Fruit fly (Drosophila melanogaster) whole organism, embryonic: ENCODE data around the gene CG33124.
A peak's percentile ranks its signal among the peaks of the same experiment; 100 is the strongest.

ENCODE experiments used
- Asciz ChIP-seq: fragments of 200-800 bp; sonication (Bioruptor generic); optimal IDR thresholded peaks from 2 replicates; lab custom pipeline; 2017; ENCODE audit warnings: missing biosample characterization, mild to moderate bottlenecking, missing genetic modification characterization, missing genetic modification reagents
- Atf6 ChIP-seq: fragments of 200-800 bp; sonication (Bioruptor generic); IDR thresholded peaks from 2 replicates; pipeline ENCODE4 v1.3.6; 2022; ENCODE audit warnings: missing biosample characterization, missing genetic modification characterization
- B-H2 ChIP-seq: fragments of 200-800 bp; sonication (Bioruptor generic); optimal IDR thresholded peaks from 2 replicates; lab custom pipeline; 2018; ENCODE audit warnings: missing biosample characterization, mild to moderate bottlenecking, missing genetic modification characterization
- CG13424 ChIP-seq: fragments of 200-800 bp; sonication (Bioruptor generic); optimal IDR thresholded peaks from 2 replicates; lab custom pipeline; 2019; ENCODE audit warnings: missing biosample characterization, mild to moderate bottlenecking, missing genetic modification characterization, moderate library complexity
- CG13775 ChIP-seq: fragments of 200-800 bp; sonication (Bioruptor generic); optimal IDR thresholded peaks from 3 replicates; lab custom pipeline; 2017; ENCODE audit warnings: missing biosample characterization, mild to moderate bottlenecking, missing genetic modification characterization
- CG14050 ChIP-seq: fragments of 200-800 bp; sonication (Bioruptor generic); IDR thresholded peaks from 3 replicates; pipeline ENCODE4 v1.3.6; 2022; ENCODE audit warnings: missing biosample characterization, missing genetic modification characterization
- CG14667 ChIP-seq: fragments of 200-800 bp; sonication (Bioruptor generic); IDR thresholded peaks from 2 replicates; pipeline ENCODE4 v1.3.6; 2022; ENCODE audit warnings: missing biosample characterization, missing genetic modification characterization
- CG14710 ChIP-seq: fragments of 200-800 bp; sonication (Bioruptor generic); optimal IDR thresholded peaks from 3 replicates; lab custom pipeline; 2019; ENCODE audit warnings: missing biosample characterization, mild to moderate bottlenecking, missing genetic modification characterization, moderate library complexity
- CG15011 ChIP-seq: fragments of 200-800 bp; sonication (Bioruptor generic); optimal IDR thresholded peaks from 3 replicates; lab custom pipeline; 2018; ENCODE audit warnings: missing biosample characterization, mild to moderate bottlenecking, missing genetic modification characterization
- CG1603 ChIP-seq: fragments of 200-800 bp; sonication (Bioruptor generic); optimal IDR thresholded peaks from 2 replicates; lab custom pipeline; 2019; ENCODE audit warnings: missing biosample characterization, mild to moderate bottlenecking, missing genetic modification characterization, moderate library complexity
- CG17568 ChIP-seq: fragments of 200-800 bp; sonication (Bioruptor generic); optimal IDR thresholded peaks from 2 replicates; lab custom pipeline; 2018; ENCODE audit warnings: missing biosample characterization, mild to moderate bottlenecking, missing genetic modification characterization, moderate library complexity
- CG17612 ChIP-seq: fragments of 200-800 bp; sonication (Bioruptor generic); IDR thresholded peaks from 2 replicates; pipeline ENCODE4 v1.3.6; 2022; ENCODE audit warnings: missing biosample characterization, missing genetic modification characterization
- CG17912 ChIP-seq: fragments of 200-800 bp; sonication (Bioruptor generic); optimal IDR thresholded peaks from 2 replicates; lab custom pipeline; 2018; ENCODE audit warnings: missing biosample characterization, mild to moderate bottlenecking, missing genetic modification characterization
- CG1832 ChIP-seq: fragments of 200-800 bp; sonication (Bioruptor generic); optimal IDR thresholded peaks from 2 replicates; lab custom pipeline; 2017; ENCODE audit warnings: missing biosample characterization, mild to moderate bottlenecking, missing genetic modification characterization, inconsistent platforms
- CG18476 ChIP-seq: fragments of 200-800 bp; sonication (Bioruptor generic); optimal IDR thresholded peaks from 2 replicates; lab custom pipeline; 2016; ENCODE audit warnings: missing biosample characterization, mild to moderate bottlenecking, missing genetic modification characterization
- CG2129 ChIP-seq: fragments of 200-800 bp; sonication (Bioruptor generic); IDR thresholded peaks from 2 replicates; pipeline ENCODE4 v1.3.6; 2022; ENCODE audit warnings: missing biosample characterization, missing genetic modification characterization; ENCODE audit not compliant: partially characterized antibody
- CG3281 ChIP-seq: fragments of 200-800 bp; sonication (Bioruptor generic); optimal IDR thresholded peaks from 3 replicates; lab custom pipeline; 2017; ENCODE audit warnings: missing biosample characterization, mild to moderate bottlenecking, missing genetic modification characterization
- CG3847 ChIP-seq: fragments of 200-800 bp; sonication (Bioruptor generic); IDR thresholded peaks from 2 replicates; pipeline ENCODE4 v1.3.6; 2022; ENCODE audit warnings: missing biosample characterization, missing genetic modification characterization
- CG4820 ChIP-seq: fragments of 200-800 bp; sonication (Bioruptor generic); optimal IDR thresholded peaks from 3 replicates; lab custom pipeline; 2016; ENCODE audit warnings: missing biosample characterization, missing genetic modification characterization
- CG5953 ChIP-seq: fragments of 200-800 bp; sonication (Bioruptor generic); IDR thresholded peaks from 2 replicates; pipeline ENCODE4 v1.3.6; 2022; ENCODE audit warnings: missing biosample characterization, missing genetic modification characterization
- CG7963 ChIP-seq: fragments of 200-800 bp; sonication (Bioruptor generic); IDR thresholded peaks from 3 replicates; pipeline ENCODE4 v1.3.6; 2022; ENCODE audit warnings: missing biosample characterization, missing genetic modification characterization; ENCODE audit not compliant: partially characterized antibody
- CG7987 ChIP-seq: fragments of 200-800 bp; sonication (Bioruptor generic); optimal IDR thresholded peaks from 2 replicates; lab custom pipeline; 2018; ENCODE audit warnings: missing biosample characterization, mild to moderate bottlenecking, missing genetic modification characterization, moderate library complexity
- CG8281 ChIP-seq: fragments of 200-800 bp; sonication (Bioruptor generic); optimal IDR thresholded peaks from 2 replicates; lab custom pipeline; 2018; ENCODE audit warnings: missing biosample characterization, mild to moderate bottlenecking, missing genetic modification characterization, moderate library complexity
- CkIIα-i1 ChIP-seq: fragments of 200-800 bp; sonication (Bioruptor generic); IDR thresholded peaks from 2 replicates; pipeline ENCODE4 v1.3.6; 2022; ENCODE audit warnings: missing biosample characterization, missing genetic modification characterization
- Dad ChIP-seq: fragments of 200-800 bp; sonication (Bioruptor generic); optimal IDR thresholded peaks from 3 replicates; lab custom pipeline; 2016; ENCODE audit warnings: missing biosample characterization, missing genetic modification characterization
- Dp ChIP-seq: fragments of 200-800 bp; sonication (Bioruptor generic); optimal IDR thresholded peaks from 2 replicates; lab custom pipeline; 2018; ENCODE audit warnings: missing biosample characterization, mild to moderate bottlenecking, missing genetic modification characterization, moderate library complexity
- ERR ChIP-seq: fragments of 200-800 bp; sonication (Bioruptor generic); optimal IDR thresholded peaks from 2 replicates; lab custom pipeline; 2016; ENCODE audit warnings: missing biosample characterization, missing genetic modification characterization
- Fer2 ChIP-seq: fragments of 200-800 bp; sonication (Bioruptor generic); optimal IDR thresholded peaks from 2 replicates; lab custom pipeline; 2018; ENCODE audit warnings: missing biosample characterization, mild to moderate bottlenecking, missing genetic modification characterization, moderate library complexity
- Fer3 ChIP-seq: fragments of 200-800 bp; sonication (Bioruptor generic); optimal IDR thresholded peaks from 2 replicates; lab custom pipeline; 2018; ENCODE audit warnings: missing biosample characterization, mild to moderate bottlenecking, missing genetic modification characterization, moderate library complexity
- GATAe ChIP-seq: fragments of 200-800 bp; sonication (Bioruptor generic); conservative IDR thresholded peaks from 2 replicates; pipeline ENCODE4 v1.3.6; 2022; ENCODE audit warnings: missing biosample characterization, missing genetic modification characterization
- Gug ChIP-seq: fragments of 200-800 bp; sonication (Bioruptor generic); IDR thresholded peaks from 4 replicates; pipeline ENCODE4 v1.3.6; 2022; ENCODE audit warnings: missing biosample characterization, missing genetic modification characterization
- HHEX ChIP-seq: fragments of 200-800 bp; sonication (Bioruptor generic); optimal IDR thresholded peaks from 3 replicates; lab custom pipeline; 2017; ENCODE audit warnings: missing biosample characterization, mild to moderate bottlenecking, missing genetic modification characterization, missing genetic modification reagents
- HLHmδ ChIP-seq: fragments of 200-800 bp; sonication (Bioruptor generic); optimal IDR thresholded peaks from 2 replicates; lab custom pipeline; 2018; ENCODE audit warnings: missing biosample characterization, mild to moderate bottlenecking, missing genetic modification characterization, moderate library complexity
- PHDP ChIP-seq: fragments of 200-800 bp; sonication (Bioruptor generic); optimal IDR thresholded peaks from 3 replicates; lab custom pipeline; 2018; ENCODE audit warnings: missing biosample characterization, mild to moderate bottlenecking, missing genetic modification characterization, moderate library complexity
- Side ChIP-seq: fragments of 200-800 bp; sonication (Bioruptor generic); optimal IDR thresholded peaks from 2 replicates; lab custom pipeline; 2016; ENCODE audit warnings: missing biosample characterization, missing genetic modification characterization
- YL-1 ChIP-seq: fragments of 200-800 bp; sonication (Bioruptor generic); optimal IDR thresholded peaks from 3 replicates; lab custom pipeline; 2017; ENCODE audit warnings: missing biosample characterization, mild to moderate bottlenecking, missing genetic modification characterization
- dm ChIP-seq: fragments of 200-800 bp; sonication (Bioruptor generic); optimal IDR thresholded peaks from 3 replicates; lab custom pipeline; 2016; ENCODE audit warnings: missing biosample characterization, missing genetic modification characterization
- eyg ChIP-seq: fragments of 200-800 bp; sonication (Bioruptor generic); optimal IDR thresholded peaks from 3 replicates; lab custom pipeline; 2016; ENCODE audit warnings: missing biosample characterization, missing genetic modification characterization
- fru ChIP-seq: fragments of >200 bp; optimal IDR thresholded peaks from 2 replicates; lab custom pipeline; 2017
- grn ChIP-seq: fragments of 200-800 bp; sonication (Bioruptor generic); optimal IDR thresholded peaks from 3 replicates; lab custom pipeline; 2017; ENCODE audit warnings: missing biosample characterization, missing genetic modification characterization
- inv ChIP-seq: fragments of 200-800 bp; sonication (Bioruptor generic); IDR thresholded peaks from 2 replicates; pipeline ENCODE4 v1.3.6; 2022; ENCODE audit warnings: missing biosample characterization, missing genetic modification characterization; ENCODE audit not compliant: partially characterized antibody
- lola ChIP-seq, 3 experiments: fragments of >200 bp in 2 of 3; fragments of 200-800 bp in 1 of 3; sonication (Bioruptor generic) in 1 of 3; optimal IDR thresholded peaks; 2 replicates each; lab custom pipeline; 2017 to 2019; ENCODE audit warnings: missing biosample characterization in 3 of 3, missing genetic modification characterization in 3 of 3, mild to moderate bottlenecking in 1 of 3, moderate library complexity in 1 of 3
- nau ChIP-seq: fragments of 200-800 bp; sonication (Bioruptor generic); optimal IDR thresholded peaks from 3 replicates; lab custom pipeline; 2017; ENCODE audit warnings: missing biosample characterization, mild to moderate bottlenecking, missing genetic modification characterization, missing genetic modification reagents
- onecut ChIP-seq: fragments of 200-800 bp; sonication (Bioruptor generic); IDR thresholded peaks from 2 replicates; pipeline ENCODE4 v1.3.6; 2022; ENCODE audit warnings: missing biosample characterization, missing genetic modification characterization
- prd ChIP-seq, 3 experiments: fragments of >200 bp in 2 of 3; fragments of 200-800 bp in 1 of 3; sonication (Bioruptor generic) in 1 of 3; optimal IDR thresholded peaks in 2 of 3; IDR thresholded peaks in 1 of 3; 2 replicates in 2 of 3; 3 replicates in 1 of 3; pipeline versions ENCODE4 v1.3.6 to Lab custom; 2017 to 2022; ENCODE audit warnings: missing biosample characterization in 1 of 3, missing genetic modification characterization in 1 of 3
- repo ChIP-seq: fragments of 200-800 bp; sonication (Bioruptor generic); optimal IDR thresholded peaks from 2 replicates; lab custom pipeline; 2016; ENCODE audit warnings: missing biosample characterization, missing genetic modification characterization
- sens-2 ChIP-seq: fragments of 200-800 bp; sonication (Bioruptor generic); IDR thresholded peaks from 2 replicates; pipeline ENCODE4 v1.3.6; 2022; ENCODE audit warnings: missing biosample characterization, missing genetic modification characterization
- sob ChIP-seq: fragments of 200-800 bp; sonication (Bioruptor generic); IDR thresholded peaks from 2 replicates; pipeline ENCODE4 v1.3.6; 2022; ENCODE audit warnings: missing biosample characterization, missing genetic modification characterization
- wek ChIP-seq: fragments of 200-800 bp; sonication (Bioruptor generic); optimal IDR thresholded peaks from 3 replicates; lab custom pipeline; 2018; ENCODE audit warnings: missing biosample characterization, mild to moderate bottlenecking, missing genetic modification characterization, moderate library complexity
- zen2 ChIP-seq: fragments of 200-800 bp; sonication (Bioruptor generic); IDR thresholded peaks from 3 replicates; pipeline ENCODE4 v1.3.6; 2022; ENCODE audit warnings: missing biosample characterization, missing genetic modification characterization; ENCODE audit not compliant: partially characterized antibody

Gene CG33124

DNA sequence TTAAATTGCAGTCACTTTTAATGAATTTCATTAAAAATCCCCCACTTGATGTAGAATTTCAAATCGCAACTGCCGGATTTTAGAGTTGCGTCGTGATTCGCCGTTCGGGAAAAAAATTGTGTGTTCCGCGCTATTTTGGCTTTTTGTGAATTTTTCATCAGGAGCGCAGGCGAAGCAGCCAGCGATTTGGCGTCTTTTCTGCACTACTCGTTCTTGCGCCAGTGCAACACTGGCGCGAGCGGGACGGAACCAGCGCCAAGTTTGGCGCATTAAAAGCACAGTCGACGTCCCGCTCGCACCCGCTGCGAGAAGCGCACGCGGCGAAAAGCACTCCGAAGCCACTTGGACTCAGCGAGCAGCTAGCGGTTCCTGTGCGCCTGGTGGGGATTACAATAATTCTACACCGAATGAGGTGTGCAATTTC, 15.5 kb downstream of the CG33124 start (continued):
- TF ChIP-seq Gug (GFP tag; lab: Robert Waterston, UW) (no peak), zen2 (no peak), Dad (GFP tag; lab: Kevin White, UChicago) (peak; percentile 47), inv (no peak), Side (peak; percentile 58), CG5953 (no peak), lola (GFP tag; optimal IDR thresholded peaks at IDR 0.05; lab: Kevin White, UChicago) (no peak), Asciz (peak; percentile 30), HLHmδ (GFP tag; lab: Kevin White, UChicago) (no peak), PHDP (tag; lab: Kevin White, UChicago) (peak; percentile 21), Fer2 (tag; lab: Kevin White, UChicago) (no peak), CG8281 (peak; percentile 12), grn (GFP tag; lab: Kevin White, UChicago) (no peak), CG17612 (GFP tag; lab: Robert Waterston, UW) (no peak), CG2129 (GFP tag; lab: Robert Waterston, UW) (no peak), Dp (GFP tag; lab: Kevin White, UChicago) (peak; percentile 79), CG7963 (no peak), CG14050 (GFP tag; lab: Robert Waterston, UW) (no peak), onecut (peak; percentile 53), CG4820 (no peak), CG3281 (GFP tag; lab: Kevin White, UChicago) (peak; percentile 25), CG7987 (peak; percentile 70), CG1832 (peak; percentile 96), prd (optimal IDR thresholded peaks at IDR 0.05; lab: Kevin White, UChicago) (no peak), prd (GFP tag; IDR thresholded peaks at IDR 0.05; lab: Robert Waterston, UW) (no peak), CG18476 (no peak), CG1603 (tag; lab: Kevin White, UChicago) (peak; percentile 65), CG17912 (peak; percentile 84), eyg (GFP tag; lab: Kevin White, UChicago) (no peak), nau (GFP tag; lab: Kevin White, UChicago) (peak; percentile 44), CG17568 (GFP tag; lab: Kevin White, UChicago) (peak; percentile 17), B-H2 (GFP tag; lab: Kevin White, UChicago) (peak; percentile 78), dm (GFP tag; lab: Kevin White, UChicago) (peak; percentile 83), Atf6 (GFP tag; lab: Robert Waterston, UW) (no peak), CG13775 (GFP tag; lab: Kevin White, UChicago) (no peak), CG13424 (peak; percentile 5), sens-2 (GFP tag; lab: Robert Waterston, UW) (no peak), sob (GFP tag; lab: Robert Waterston, UW) (no peak), CG3847 (no peak), wek (GFP tag; lab: Kevin White, UChicago) (peak; percentile 29), YL-1 (GFP tag; lab: Kevin White, UChicago) (peak; percentile 63), CkIIα-i1 (GFP tag; lab: Robert Waterston, UW) (no peak), CG14710 (tag; lab: Kevin White, UChicago) (peak; percentile 36), repo (GFP tag; lab: Kevin White, UChicago) (peak; percentile 19), CG15011 (GFP tag; lab: Kevin White, UChicago) (no peak), HHEX (GFP tag; lab: Kevin White, UChicago) (peak; percentile 24), ERR (peak; percentile 60), GATAe (no peak), fru (lab: Kevin White, UChicago) (no peak), CG14667 (no peak), Fer3 (tag; lab: Kevin White, UChicago) (peak; percentile 28)
